Worm (Caenorhabditis elegans) whole organism, young adult: Measurements from ENCODE around the gene sra-11.

ENCODE experiments used
- B0261.1 ChIP-seq: sonication (generic microtip); optimal IDR thresholded peaks from 2 replicates; lab custom pipeline; 2016; ENCODE audit warnings: mild to moderate bottlenecking, missing genetic modification characterization, moderate library complexity, missing compliant biosample characterization
- B0336.3 ChIP-seq: fragments of 200-800 bp; sonication (Bioruptor generic); IDR thresholded peaks from 2 replicates; pipeline ENCODE4 v1.3.6; 2022; ENCODE audit warnings: missing genetic modification characterization, missing compliant biosample characterization
- F23B12.7 ChIP-seq: sonication (generic microtip); optimal IDR thresholded peaks from 2 replicates; lab custom pipeline; 2017; ENCODE audit warnings: missing genetic modification characterization, mild to moderate bottlenecking, missing compliant biosample characterization, antibody characterized with exemption, moderate library complexity; ENCODE audit not compliant: insufficient read depth
- F33H1.4 ChIP-seq: fragments of 200-800 bp; sonication (Bioruptor generic); IDR thresholded peaks from 2 replicates; pipeline ENCODE4 v1.3.6; 2022; ENCODE audit warnings: missing genetic modification reagents, missing genetic modification characterization, missing compliant biosample characterization
- F52B5.7 ChIP-seq: sonication (generic microtip); optimal IDR thresholded peaks from 2 replicates; lab custom pipeline; 2016; ENCODE audit warnings: mild to moderate bottlenecking, missing genetic modification characterization, missing compliant biosample characterization
- F55B11.4 ChIP-seq: sonication (generic microtip); optimal IDR thresholded peaks from 2 replicates; lab custom pipeline; 2016; ENCODE audit warnings: missing compliant biosample characterization, missing genetic modification characterization, borderline replicate concordance; ENCODE audit not compliant: insufficient read depth
- T07F8.4 ChIP-seq: sonication (generic microtip); optimal IDR thresholded peaks from 2 replicates; lab custom pipeline; 2016; ENCODE audit warnings: mild to moderate bottlenecking, missing genetic modification characterization, moderate library complexity, missing compliant biosample characterization
- Y53G8AR.9 ChIP-seq: fragments of 200-800 bp; sonication (Bioruptor generic); conservative IDR thresholded peaks from 2 replicates; pipeline ENCODE4 v1.3.6; 2022; ENCODE audit warnings: missing genetic modification reagents, missing genetic modification characterization, missing compliant biosample characterization
- ZK185.1 ChIP-seq: sonication (generic microtip); optimal IDR thresholded peaks from 2 replicates; lab custom pipeline; 2016; ENCODE audit warnings: mild to moderate bottlenecking, missing genetic modification characterization, missing compliant biosample characterization; ENCODE audit not compliant: poor library complexity, severe bottlenecking
- aptf-3 ChIP-seq: fragments of 200-800 bp; sonication (Bioruptor generic); IDR thresholded peaks from 2 replicates; pipeline ENCODE4 v1.3.6; 2022; ENCODE audit warnings: missing genetic modification characterization, missing compliant biosample characterization
- atf-7 ChIP-seq: sonication (generic microtip); optimal IDR thresholded peaks from 2 replicates; lab custom pipeline; 2017; ENCODE audit warnings: mild to moderate bottlenecking, missing genetic modification characterization, missing compliant biosample characterization
- attf-5 ChIP-seq: fragments of 200-800 bp; sonication (Bioruptor generic); optimal IDR thresholded peaks from 2 replicates; lab custom pipeline; 2018; ENCODE audit warnings: mild to moderate bottlenecking, missing genetic modification characterization, missing compliant biosample characterization
- ceh-27 ChIP-seq: fragments of 200-800 bp; sonication (Bioruptor generic); optimal IDR thresholded peaks from 2 replicates; lab custom pipeline; 2018; ENCODE audit warnings: mild to moderate bottlenecking, missing genetic modification characterization, moderate library complexity, missing compliant biosample characterization
- ceh-91 ChIP-seq: fragments of 200-800 bp; sonication (Bioruptor generic); IDR thresholded peaks from 2 replicates; pipeline ENCODE4 v1.3.6; 2022; ENCODE audit warnings: missing genetic modification reagents, missing genetic modification characterization, missing compliant biosample characterization
- chd-7 ChIP-seq: sonication (generic microtip); optimal IDR thresholded peaks from 2 replicates; lab custom pipeline; 2016; ENCODE audit warnings: mild to moderate bottlenecking, missing genetic modification characterization, moderate library complexity, missing compliant biosample characterization
- die-1 ChIP-seq: sonication (generic microtip); optimal IDR thresholded peaks from 2 replicates; lab custom pipeline; 2016; ENCODE audit warnings: missing genotype, mild to moderate bottlenecking, missing genetic modification characterization, missing compliant biosample characterization
- dox-1 ChIP-seq: fragments of 200-800 bp; sonication (Bioruptor generic); IDR thresholded peaks from 2 replicates; pipeline ENCODE4 v1.3.6; 2022; ENCODE audit warnings: missing genetic modification reagents, missing genetic modification characterization, missing compliant biosample characterization
- dpl-1 ChIP-seq: fragments of 150-350 bp; optimal IDR thresholded peaks from 2 replicates; lab custom pipeline; 2014; ENCODE audit warnings: missing biosample characterization, missing genetic modification reagents, missing genetic modification characterization
- efl-1 ChIP-seq: fragments of 150-350 bp; optimal IDR thresholded peaks from 2 replicates; lab custom pipeline; 2014; ENCODE audit warnings: missing biosample characterization, missing genetic modification reagents, missing genetic modification characterization
- egl-44 ChIP-seq: fragments of 200-800 bp; sonication (Bioruptor generic); IDR thresholded peaks from 2 replicates; pipeline ENCODE4 v1.3.6; 2022; ENCODE audit warnings: missing genetic modification reagents, missing genetic modification characterization, missing compliant biosample characterization
- gei-17 ChIP-seq: fragments of 200-800 bp; sonication (Bioruptor generic); optimal IDR thresholded peaks from 2 replicates; lab custom pipeline; 2018; ENCODE audit warnings: mild to moderate bottlenecking, missing genetic modification characterization, missing compliant biosample characterization
- hmg-1.2 ChIP-seq: fragments of 200-800 bp; sonication (Bioruptor generic); IDR thresholded peaks from 2 replicates; pipeline ENCODE4 v1.3.6; 2022; ENCODE audit warnings: missing genetic modification reagents, missing genetic modification characterization, missing compliant biosample characterization
- hrde-1 ChIP-seq: sonication (generic microtip); optimal IDR thresholded peaks from 2 replicates; lab custom pipeline; 2016; ENCODE audit warnings: missing genetic modification characterization, mild to moderate bottlenecking, missing compliant biosample characterization, moderate library complexity, missing genotype, missing genetic modification reagents, borderline replicate concordance
- hsf-1 ChIP-seq: fragments of 200-800 bp; sonication (Bioruptor generic); IDR thresholded peaks from 2 replicates; pipeline ENCODE4 v1.3.6; 2022; ENCODE audit warnings: missing genetic modification reagents, missing genetic modification characterization, missing compliant biosample characterization
- let-526 ChIP-seq: fragments of 200-800 bp; sonication (Bioruptor generic); IDR thresholded peaks from 2 replicates; pipeline ENCODE4 v1.3.6; 2022; ENCODE audit warnings: missing genetic modification reagents, missing genetic modification characterization, missing compliant biosample characterization
- let-607 ChIP-seq, 2 experiments: fragments of 200-800 bp in 1 of 2; sonication (Bioruptor generic) in 1 of 2; sonication (generic microtip) in 1 of 2; optimal IDR thresholded peaks; 2 replicates each; lab custom pipeline; 2016 to 2018; ENCODE audit warnings: mild to moderate bottlenecking in 2 of 2, missing compliant biosample characterization in 2 of 2, missing genetic modification characterization in 2 of 2, moderate library complexity in 2 of 2, missing genotype in 1 of 2
- lin-26 ChIP-seq: fragments of 200-800 bp; sonication (Bioruptor generic); IDR thresholded peaks from 2 replicates; pipeline ENCODE4 v1.3.6; 2022; ENCODE audit warnings: missing genetic modification reagents, missing genetic modification characterization, missing compliant biosample characterization
- lin-54 ChIP-seq: fragments of 200-800 bp; sonication (Bioruptor generic); optimal IDR thresholded peaks from 2 replicates; lab custom pipeline; 2018; ENCODE audit warnings: mild to moderate bottlenecking, missing genetic modification characterization, missing compliant biosample characterization
- lsl-1 ChIP-seq: fragments of 200-800 bp; sonication (Bioruptor generic); optimal IDR thresholded peaks from 2 replicates; lab custom pipeline; 2018; ENCODE audit warnings: mild to moderate bottlenecking, missing genetic modification characterization, moderate library complexity, missing compliant biosample characterization
- madf-8 ChIP-seq: fragments of 200-800 bp; sonication (Bioruptor generic); conservative IDR thresholded peaks from 2 replicates; pipeline ENCODE4 v1.3.6; 2022; ENCODE audit warnings: missing genetic modification reagents, missing genetic modification characterization, missing compliant biosample characterization
- mel-28 ChIP-seq: sonication (generic microtip); optimal IDR thresholded peaks from 2 replicates; lab custom pipeline; 2016; ENCODE audit warnings: borderline replicate concordance, mild to moderate bottlenecking, missing genetic modification characterization, missing compliant biosample characterization
- mes-4 ChIP-seq: sonication (generic microtip); optimal IDR thresholded peaks from 2 replicates; lab custom pipeline; 2016; ENCODE audit warnings: missing genotype, missing genetic modification characterization, missing compliant biosample characterization
- nhr-120 ChIP-seq: fragments of 200-800 bp; sonication (Bioruptor generic); IDR thresholded peaks from 2 replicates; pipeline ENCODE4 v1.3.6; 2022; ENCODE audit warnings: missing genetic modification characterization, missing compliant biosample characterization
- nhr-90 ChIP-seq: sonication (generic microtip); optimal IDR thresholded peaks from 2 replicates; lab custom pipeline; 2016; ENCODE audit warnings: missing genotype, mild to moderate bottlenecking, missing genetic modification characterization, missing compliant biosample characterization
- rec-8 ChIP-seq, 2 experiments: sonication (generic microtip); optimal IDR thresholded peaks; 2 replicates each; lab custom pipeline; 2016; ENCODE audit warnings: mild to moderate bottlenecking in 2 of 2, missing genetic modification characterization in 2 of 2, missing genetic modification reagents in 2 of 2, missing genotype in 2 of 2, missing biosample characterization in 1 of 2, missing compliant biosample characterization in 1 of 2, moderate library complexity in 1 of 2
- snpc-1.1 ChIP-seq: sonication (generic microtip); optimal IDR thresholded peaks from 2 replicates; lab custom pipeline; 2017; ENCODE audit warnings: missing genetic modification characterization, mild to moderate bottlenecking, missing compliant biosample characterization, antibody characterized with exemption, moderate library complexity, missing genotype, missing genetic modification reagents; ENCODE audit not compliant: insufficient read depth
- sptf-2 ChIP-seq: fragments of 200-800 bp; sonication (Bioruptor generic); optimal IDR thresholded peaks from 2 replicates; lab custom pipeline; 2018; ENCODE audit warnings: mild to moderate bottlenecking, missing genetic modification characterization, missing compliant biosample characterization
- unc-130 ChIP-seq: sonication (generic microtip); optimal IDR thresholded peaks from 2 replicates; lab custom pipeline; 2016; ENCODE audit warnings: missing genetic modification reagents, missing genetic modification characterization, missing compliant biosample characterization
- unc-62 ChIP-seq: fragments of 150-350 bp; optimal IDR thresholded peaks from 2 replicates; lab custom pipeline; 2014; ENCODE audit warnings: missing biosample characterization, missing genetic modification reagents, missing genetic modification characterization
- xnd-1 ChIP-seq: sonication (generic microtip); optimal IDR thresholded peaks from 2 replicates; lab custom pipeline; 2016; ENCODE audit warnings: missing genotype, missing genetic modification reagents, missing genetic modification characterization, missing compliant biosample characterization
- zim-3 ChIP-seq: sonication (generic microtip); optimal IDR thresholded peaks from 2 replicates; lab custom pipeline; 2017; ENCODE audit warnings: mild to moderate bottlenecking, missing genetic modification characterization, moderate library complexity, missing compliant biosample characterization
- ztf-22 ChIP-seq: fragments of 200-800 bp; sonication (Bioruptor generic); optimal IDR thresholded peaks from 2 replicates; lab custom pipeline; 2018; ENCODE audit warnings: mild to moderate bottlenecking, missing genetic modification characterization, moderate library complexity, missing compliant biosample characterization
- ztf-28 ChIP-seq: fragments of 200-800 bp; sonication (Bioruptor generic); IDR thresholded peaks from 2 replicates; pipeline ENCODE4 v1.3.6; 2022; ENCODE audit warnings: missing genetic modification reagents, missing genetic modification characterization, missing compliant biosample characterization

sra-11 gene

DNA sequence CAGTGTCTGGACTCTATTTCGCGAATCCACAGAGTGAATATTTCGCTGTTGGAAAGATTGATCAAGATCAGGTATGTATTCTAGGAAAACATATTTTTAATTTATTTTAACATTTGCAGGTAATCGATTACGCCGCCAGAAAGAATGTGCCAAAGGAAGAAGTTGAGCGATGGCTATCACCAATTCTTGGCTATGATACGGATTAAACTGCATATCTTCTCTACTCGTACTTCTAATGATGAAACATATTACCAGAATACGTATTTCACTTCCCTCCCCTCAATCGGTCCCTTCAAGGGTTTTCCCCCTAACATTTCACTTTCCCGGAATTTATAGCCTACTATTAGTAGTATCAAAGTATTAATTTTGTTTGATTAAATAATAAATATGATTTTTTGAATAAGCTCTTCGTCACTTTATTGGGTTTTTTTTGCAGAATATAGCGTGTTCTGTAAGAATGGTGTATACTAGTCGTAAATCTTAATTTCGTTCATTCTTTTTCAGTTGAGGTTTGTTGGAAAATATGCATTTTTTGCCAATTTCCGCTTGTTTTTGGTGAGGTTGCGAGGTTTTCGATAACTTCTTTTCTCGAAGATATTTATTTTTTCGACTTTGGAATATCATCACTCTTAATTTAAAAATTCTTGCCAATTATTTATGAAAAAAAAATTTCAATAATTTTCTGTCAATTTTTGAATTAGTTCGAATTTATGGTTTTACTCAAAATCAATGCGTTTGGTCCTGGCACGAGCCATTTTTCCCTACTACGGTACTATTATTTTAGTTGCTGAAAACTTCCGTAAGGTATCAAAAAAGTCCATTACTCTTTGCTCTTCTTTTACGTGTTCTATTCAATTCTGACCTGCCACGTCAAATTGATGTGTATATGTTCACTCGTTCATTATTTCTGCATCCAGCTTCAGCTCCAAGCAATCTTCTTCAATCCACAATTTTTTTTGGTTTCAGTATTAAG, 20.8 kb upstream of the sra-11 start (continued):
- TF ChIP-seq xnd-1 (no peak), snpc-1.1 (tag; lab: Kevin White, UChicago) (no peak), nhr-90 (tag; lab: Kevin White, UChicago) (no peak), F33H1.4 (no peak), T07F8.4 (tag; lab: Kevin White, UChicago) (no peak), egl-44 (GFP tag; lab: Robert Waterston, UW) (no peak), hmg-1.2 (GFP tag; lab: Robert Waterston, UW) (no peak), chd-7 (tag; lab: Kevin White, UChicago) (no peak)

DNA sequence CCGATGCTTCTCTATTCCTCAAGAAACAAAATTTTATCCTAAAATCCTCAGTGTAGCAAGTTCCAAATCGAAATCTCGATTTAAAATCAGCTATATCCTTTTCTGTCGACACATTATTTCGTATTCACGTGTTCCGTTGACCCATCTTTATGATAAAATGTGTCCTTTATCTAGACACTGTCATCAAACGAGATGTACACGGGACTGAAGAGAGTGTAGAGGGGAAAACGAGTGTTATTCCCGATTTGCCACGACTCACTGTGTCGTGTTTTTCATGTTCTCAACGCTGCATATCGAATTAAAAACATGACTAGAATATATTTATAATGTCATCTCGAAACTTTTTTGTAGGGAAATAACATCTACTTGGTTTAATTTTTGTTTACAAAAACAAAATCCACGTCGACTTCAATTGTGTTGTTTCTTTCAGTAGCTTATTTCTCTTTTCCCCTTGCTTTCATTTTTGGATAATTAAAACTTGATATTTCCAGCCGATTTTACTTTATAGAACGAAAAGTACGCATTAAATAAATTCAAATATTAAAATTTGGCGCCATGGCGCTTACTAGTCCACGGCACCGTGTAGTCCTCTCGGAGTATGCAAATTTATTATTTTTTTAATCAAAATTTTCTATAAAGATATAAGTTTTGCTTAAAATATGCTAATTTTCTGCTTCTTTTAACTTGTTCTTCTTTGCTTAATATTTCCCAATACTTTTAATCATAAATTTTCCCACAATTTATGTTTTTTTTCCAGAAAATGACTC, 15.9 kb upstream of the sra-11 start, which contains the start of gene metr-1:
Gene metr-1 (plus strand): TSS at position 758 of the 767 bp plus-strand sequence.
- TF ChIP-seq F55B11.4 (tag; lab: Kevin White, UChicago): no peak
- no peak for TF ChIP-seq B0261.1
- TF ChIP-seq ceh-27 (GFP tag; lab: Kevin White, UChicago): no peak
- TF ChIP-seq let-607 (tag; optimal IDR thresholded peaks at IDR 0.05; lab: Kevin White, UChicago): no peak
- peak; percentile 31; the same call in 1 of the 2 replicates for TF ChIP-seq ceh-91 (GFP tag; lab: Robert Waterston, UW)
- no peak for TF ChIP-seq gei-17 (GFP tag; lab: Kevin White, UChicago)
- TF ChIP-seq mel-28 (tag; lab: Kevin White, UChicago): no peak
- no peak for TF ChIP-seq attf-5 (GFP tag; lab: Kevin White, UChicago)
- TF ChIP-seq Y53G8AR.9: no peak
- no peak for TF ChIP-seq unc-62 (GFP tag; lab: Kevin White, UChicago)
- TF ChIP-seq zim-3 (tag; lab: Kevin White, UChicago): no peak
- TF ChIP-seq nhr-90 (tag; lab: Kevin White, UChicago): no peak
- TF ChIP-seq efl-1 (GFP tag; lab: Kevin White, UChicago): peak; percentile 92
- TF ChIP-seq nhr-120 (GFP tag; lab: Robert Waterston, UW): no peak
- TF ChIP-seq mes-4 (tag; lab: Kevin White, UChicago): no peak
- no peak for TF ChIP-seq hsf-1 (GFP tag; lab: Robert Waterston, UW)
- peak in 1 of 2 experiments; percentile 18 for TF ChIP-seq rec-8 (tag; optimal IDR thresholded peaks at IDR 0.05; lab: Kevin White, UChicago)
- no peak for TF ChIP-seq F52B5.7 (tag; lab: Kevin White, UChicago)
- no peak for TF ChIP-seq atf-7 (tag; lab: Kevin White, UChicago)
- no peak for TF ChIP-seq sptf-2 (GFP tag; lab: Kevin White, UChicago)
- 0 out of 2 replicates have a peak, but pooled peaks have one; percentile 7 for TF ChIP-seq madf-8 (GFP tag; lab: Robert Waterston, UW)
- no peak for TF ChIP-seq hrde-1 (tag; lab: Kevin White, UChicago)
- TF ChIP-seq die-1 (tag; lab: Kevin White, UChicago): no peak
- TF ChIP-seq lin-54 (GFP tag; lab: Kevin White, UChicago): peak; percentile 68
- no peak for TF ChIP-seq ztf-22 (GFP tag; lab: Kevin White, UChicago)
- TF ChIP-seq dox-1 (GFP tag; lab: Robert Waterston, UW): no peak
- no peak for TF ChIP-seq let-526 (GFP tag; lab: Robert Waterston, UW)
- no peak for TF ChIP-seq lin-26 (GFP tag; lab: Robert Waterston, UW)
- peak; percentile 41 for TF ChIP-seq lsl-1
- no peak for TF ChIP-seq B0336.3 (GFP tag; lab: Robert Waterston, UW)
- peak; percentile 5 for TF ChIP-seq ZK185.1
- peak; percentile 66 for TF ChIP-seq dpl-1
- no peak for TF ChIP-seq aptf-3 (GFP tag; lab: Robert Waterston, UW)
- no peak for TF ChIP-seq unc-130 (GFP tag; lab: Kevin White, UChicago)
- TF ChIP-seq F23B12.7: no peak
- no peak for TF ChIP-seq ztf-28 (GFP tag; lab: Robert Waterston, UW)
